Worm (Caenorhabditis elegans) whole organism, L2 larva: ENCODE measurements around the gene Y76B12C.8.
A peak's percentile ranks its signal among the peaks of the same experiment; 100 is the strongest.

ENCODE experiments used
- C34F6.9 ChIP-seq: fragments of 150-350 bp; optimal IDR thresholded peaks from 2 replicates; lab custom pipeline; 2014; ENCODE audit warnings: missing biosample characterization, missing genetic modification characterization
- F13H6.1 ChIP-seq: sonication (generic microtip); optimal IDR thresholded peaks from 2 replicates; lab custom pipeline; 2016; ENCODE audit warnings: missing genetic modification characterization, missing compliant biosample characterization
- Y55F3AM.14 ChIP-seq: fragments of 200-800 bp; sonication (Bioruptor generic); optimal IDR thresholded peaks from 2 replicates; lab custom pipeline; 2018; ENCODE audit warnings: mild to moderate bottlenecking, missing genetic modification characterization, missing compliant biosample characterization
- ZK546.5 ChIP-seq: sonication (generic microtip); optimal IDR thresholded peaks from 2 replicates; lab custom pipeline; 2017; ENCODE audit warnings: missing biosample characterization, missing genetic modification characterization
- alr-1 ChIP-seq: fragments of 150-350 bp; optimal IDR thresholded peaks from 2 replicates; lab custom pipeline; 2014; ENCODE audit warnings: missing biosample characterization, missing genetic modification characterization
- aly-2 ChIP-seq: fragments of 150-350 bp; optimal IDR thresholded peaks from 2 replicates; lab custom pipeline; 2014; ENCODE audit warnings: missing biosample characterization, missing genetic modification characterization
- ama-1 ChIP-seq: fragments of 150-350 bp; optimal IDR thresholded peaks from 2 replicates; lab custom pipeline; 2018; ENCODE audit warnings: inconsistent platforms
- ceh-16 ChIP-seq: fragments of 150-350 bp; optimal IDR thresholded peaks from 2 replicates; lab custom pipeline; 2014; ENCODE audit warnings: missing biosample characterization, missing genetic modification characterization
- ceh-82 ChIP-seq: fragments of 150-350 bp; optimal IDR thresholded peaks from 2 replicates; lab custom pipeline; 2014; ENCODE audit warnings: missing biosample characterization, missing genetic modification characterization
- crh-2 ChIP-seq: sonication (generic microtip); optimal IDR thresholded peaks from 2 replicates; lab custom pipeline; 2017; ENCODE audit warnings: missing biosample characterization, missing genetic modification characterization
- dmd-4 ChIP-seq: sonication (generic microtip); optimal IDR thresholded peaks from 2 replicates; lab custom pipeline; 2017; ENCODE audit warnings: missing biosample characterization, missing genetic modification characterization
- egl-27 ChIP-seq: sonication (generic microtip); optimal IDR thresholded peaks from 3 replicates; lab custom pipeline; 2017; ENCODE audit warnings: missing biosample characterization, missing genetic modification reagents, missing genetic modification characterization
- elt-1 ChIP-seq: fragments of 150-350 bp; optimal IDR thresholded peaks from 2 replicates; lab custom pipeline; 2014; ENCODE audit warnings: missing biosample characterization, missing genetic modification characterization
- elt-3 ChIP-seq: sonication (generic microtip); optimal IDR thresholded peaks from 2 replicates; lab custom pipeline; 2017; ENCODE audit warnings: missing biosample characterization, missing genetic modification characterization
- fos-1 ChIP-seq: fragments of 150-350 bp; optimal IDR thresholded peaks from 2 replicates; lab custom pipeline; 2014; ENCODE audit warnings: missing biosample characterization, missing genetic modification characterization
- gmeb-1 ChIP-seq: fragments of 150-350 bp; optimal IDR thresholded peaks from 2 replicates; lab custom pipeline; 2014; ENCODE audit warnings: missing biosample characterization, missing genetic modification characterization
- lin-11 ChIP-seq: fragments of 150-350 bp; sonication (generic microtip); optimal IDR thresholded peaks from 2 replicates; lab custom pipeline; 2014; ENCODE audit warnings: missing biosample characterization, missing genetic modification characterization, inconsistent platforms, mixed read lengths
- lin-13 ChIP-seq: fragments of 150-350 bp; optimal IDR thresholded peaks from 2 replicates; lab custom pipeline; 2014; ENCODE audit warnings: missing biosample characterization, missing genetic modification reagents, missing genetic modification characterization
- lin-39 ChIP-seq: fragments of 150-350 bp; optimal IDR thresholded peaks from 2 replicates; lab custom pipeline; 2014; ENCODE audit warnings: missing biosample characterization, missing genetic modification reagents, missing genetic modification characterization
- lsy-2 ChIP-seq, 2 experiments: fragments of 150-350 bp in 1 of 2; sonication (generic microtip) in 1 of 2; optimal IDR thresholded peaks; 2 replicates each; lab custom pipeline; 2014 to 2017; ENCODE audit warnings: missing biosample characterization in 2 of 2, missing genetic modification characterization in 2 of 2
- mab-5 ChIP-seq: fragments of 150-350 bp; optimal IDR thresholded peaks from 2 replicates; lab custom pipeline; 2014; ENCODE audit warnings: missing biosample characterization, missing genetic modification characterization
- mbf-1 ChIP-seq: sonication (generic microtip); optimal IDR thresholded peaks from 2 replicates; lab custom pipeline; 2017; ENCODE audit warnings: missing biosample characterization, missing genetic modification characterization
- mdl-1 ChIP-seq, 2 experiments: fragments of 150-350 bp in 1 of 2; sonication (generic microtip) in 1 of 2; optimal IDR thresholded peaks; 2 replicates each; lab custom pipeline; 2017; ENCODE audit warnings: missing biosample characterization in 2 of 2, missing genetic modification characterization in 2 of 2
- nhr-10 ChIP-seq: sonication (generic microtip); optimal IDR thresholded peaks from 2 replicates; lab custom pipeline; 2017; ENCODE audit warnings: missing biosample characterization, missing genetic modification characterization
- nhr-11 ChIP-seq: fragments of 150-350 bp; optimal IDR thresholded peaks from 2 replicates; lab custom pipeline; 2014; ENCODE audit warnings: missing biosample characterization, missing genetic modification characterization
- nhr-12 ChIP-seq: fragments of 150-350 bp; optimal IDR thresholded peaks from 2 replicates; lab custom pipeline; 2014; ENCODE audit warnings: missing biosample characterization, missing genetic modification characterization
- nhr-21 ChIP-seq: fragments of 150-350 bp; optimal IDR thresholded peaks from 2 replicates; lab custom pipeline; 2014; ENCODE audit warnings: missing biosample characterization, missing genetic modification characterization
- nhr-23 ChIP-seq: fragments of 150-350 bp; optimal IDR thresholded peaks from 2 replicates; lab custom pipeline; 2014; ENCODE audit warnings: missing biosample characterization, missing genetic modification reagents, missing genetic modification characterization
- nhr-237 ChIP-seq: fragments of 150-350 bp; optimal IDR thresholded peaks from 2 replicates; lab custom pipeline; 2014; ENCODE audit warnings: missing biosample characterization, missing genetic modification characterization
- nhr-25 ChIP-seq: fragments of 150-350 bp; sonication (generic microtip); optimal IDR thresholded peaks from 3 replicates; lab custom pipeline; 2014; ENCODE audit warnings: missing biosample characterization, missing genetic modification characterization
- nhr-6 ChIP-seq: fragments of 150-350 bp; optimal IDR thresholded peaks from 2 replicates; lab custom pipeline; 2014; ENCODE audit warnings: missing biosample characterization, missing genetic modification characterization
- skn-1 ChIP-seq: sonication (generic microtip); optimal IDR thresholded peaks from 2 replicates; lab custom pipeline; 2017; ENCODE audit warnings: missing biosample characterization, missing genetic modification characterization
- unc-39 ChIP-seq: fragments of 150-350 bp; optimal IDR thresholded peaks from 2 replicates; lab custom pipeline; 2014; ENCODE audit warnings: missing biosample characterization, missing genetic modification characterization
- unc-55 ChIP-seq: fragments of 150-350 bp; sonication (generic microtip); optimal IDR thresholded peaks from 3 replicates; lab custom pipeline; 2014; ENCODE audit warnings: missing biosample characterization, missing genetic modification reagents, missing genetic modification characterization
- zag-1 ChIP-seq: fragments of 150-350 bp; optimal IDR thresholded peaks from 2 replicates; lab custom pipeline; 2014; ENCODE audit warnings: missing biosample characterization, missing genetic modification characterization
- ztf-11 ChIP-seq: sonication (generic microtip); optimal IDR thresholded peaks from 2 replicates; lab custom pipeline; 2017; ENCODE audit warnings: missing biosample characterization, missing genetic modification characterization
- ztf-4 ChIP-seq: fragments of 150-350 bp; optimal IDR thresholded peaks from 2 replicates; lab custom pipeline; 2014; ENCODE audit warnings: missing biosample characterization, missing genetic modification characterization

Y76B12C.8 gene

ce11 chrIV:1972271-1972670 is 7.5 kb upstream of the Y76B12C.8 start, which contains the start of gene Y76B12C.4:
Gene Y76B12C.4, minus strand, starts transcription at chrIV:1972371.
- no peak for TF ChIP-seq zag-1
- no peak for TF ChIP-seq lsy-2 (tag; optimal IDR thresholded peaks at IDR 0.05; lab: Kevin White, UChicago)
- no peak for TF ChIP-seq nhr-25 (tag; lab: Kevin White, UChicago)
- TF ChIP-seq nhr-21 (tag; lab: Kevin White, UChicago): no peak
- TF ChIP-seq aly-2 (tag; lab: Kevin White, UChicago): no peak
- no peak for TF ChIP-seq gmeb-1 (tag; lab: Kevin White, UChicago)
- no peak for TF ChIP-seq nhr-237 (tag; lab: Kevin White, UChicago)
- TF ChIP-seq ztf-4 (tag; lab: Kevin White, UChicago): no peak
- TF ChIP-seq mdl-1 (tag; optimal IDR thresholded peaks at IDR 0.05; lab: Kevin White, UChicago): no peak
- TF ChIP-seq ztf-11: no peak
- no peak for TF ChIP-seq nhr-10 (tag; lab: Kevin White, UChicago)
- TF ChIP-seq nhr-23 (tag; lab: Kevin White, UChicago): no peak
- no peak for TF ChIP-seq ama-1 (lab: Kevin White, UChicago)
- no peak for TF ChIP-seq Y55F3AM.14
- TF ChIP-seq ceh-16: no peak
- TF ChIP-seq unc-55: no peak

- TF ChIP-seq egl-27 (tag; lab: Kevin White, UChicago) (no peak), Y55F3AM.14 (no peak), ZK546.5 (tag; lab: Kevin White, UChicago) (no peak), mbf-1 (tag; lab: Kevin White, UChicago) (no peak), nhr-12 (tag; lab: Kevin White, UChicago) (no peak), lsy-2 (tag; optimal IDR thresholded peaks at IDR 0.05; lab: Kevin White, UChicago) (peak in 1 of 2 experiments; percentile 14), ceh-16 (no peak), gmeb-1 (tag; lab: Kevin White, UChicago) (peak; percentile 18), mab-5 (tag; lab: Kevin White, UChicago) (no peak), mdl-1 (tag; optimal IDR thresholded peaks at IDR 0.05; lab: Kevin White, UChicago) (no peak), unc-39 (tag; lab: Kevin White, UChicago) (no peak), lin-11 (tag; lab: Kevin White, UChicago) (no peak), alr-1 (tag; lab: Kevin White, UChicago) (no peak), unc-55 (peak; percentile 43)
Measured at ce11 chrIV:1973372-1973771, 6.4 kb upstream of the Y76B12C.8 start, which contains the start of gene Y76B12C.3. Gene Y76B12C.3, plus strand, starts transcription at chrIV:1973705.

ce11 chrIV:1975594-1975993 is 4.2 kb upstream of the Y76B12C.8 start:
- no peak for TF ChIP-seq ztf-4 (tag; lab: Kevin White, UChicago)
- no peak for TF ChIP-seq ceh-82 (tag; lab: Kevin White, UChicago)
- no peak for TF ChIP-seq crh-2 (tag; lab: Kevin White, UChicago)
- TF ChIP-seq elt-1 (tag; lab: Kevin White, UChicago): no peak
- no peak for TF ChIP-seq nhr-6
- no peak for TF ChIP-seq skn-1
- no peak for TF ChIP-seq ama-1 (lab: Kevin White, UChicago)
- TF ChIP-seq dmd-4 (tag; lab: Kevin White, UChicago): no peak
- no peak for TF ChIP-seq alr-1 (tag; lab: Kevin White, UChicago)
- no peak for TF ChIP-seq lin-39 (tag; lab: Kevin White, UChicago)
- no peak for TF ChIP-seq mab-5 (tag; lab: Kevin White, UChicago)
- TF ChIP-seq elt-3 (tag; lab: Kevin White, UChicago): no peak
- no peak for TF ChIP-seq nhr-237 (tag; lab: Kevin White, UChicago)
- TF ChIP-seq nhr-11: no peak
- no peak for TF ChIP-seq C34F6.9
- no peak for TF ChIP-seq Y55F3AM.14
- no peak for TF ChIP-seq nhr-21 (tag; lab: Kevin White, UChicago)
- TF ChIP-seq fos-1 (tag; lab: Kevin White, UChicago): no peak

ce11 chrIV:1980961-1981446 is 1.2 kb downstream of the Y76B12C.8 start, which contains the start of gene Y76B12C.6:
Gene Y76B12C.6, plus strand, starts transcription at chrIV:1981396.
- peak; percentile 51 for TF ChIP-seq unc-55
- TF ChIP-seq F13H6.1 (tag; lab: Kevin White, UChicago): peak; percentile 30
- peak in 1 of 2 experiments; percentile 7 for TF ChIP-seq lsy-2 (tag; optimal IDR thresholded peaks at IDR 0.05; lab: Kevin White, UChicago)
- no peak for TF ChIP-seq mdl-1 (tag; optimal IDR thresholded peaks at IDR 0.05; lab: Kevin White, UChicago)
- no peak for TF ChIP-seq lin-13 (GFP tag; lab: Kevin White, UChicago)
- peak; percentile 1 for TF ChIP-seq lin-11 (tag; lab: Kevin White, UChicago)
